Worm (Caenorhabditis elegans): ENCODE results near the gene srj-9.

- no peak for TF ChIP-seq nhr-11 (tag; optimal IDR thresholded peaks at IDR 0.05)
- TF ChIP-seq lin-39 (tag; optimal IDR thresholded peaks at IDR 0.05), result peak; percentile 75
- TF ChIP-seq ceh-9 (tag; optimal IDR thresholded peaks at IDR 0.05), result no peak
- no peak for TF ChIP-seq skn-1 (tag; optimal IDR thresholded peaks at IDR 0.05)
- no peak for TF ChIP-seq unc-62 (GFP tag; optimal IDR thresholded peaks at IDR 0.05)
- TF ChIP-seq ama-1 (optimal IDR thresholded peaks at IDR 0.05), result no peak
- no peak for TF ChIP-seq nhr-77 (tag; optimal IDR thresholded peaks at IDR 0.05)
- no peak for TF ChIP-seq pqm-1 (tag; optimal IDR thresholded peaks at IDR 0.05)
- no peak for TF ChIP-seq eor-1 (tag; optimal IDR thresholded peaks at IDR 0.05)
- TF ChIP-seq lin-15B (tag; optimal IDR thresholded peaks at IDR 0.05), result no peak
- TF ChIP-seq ceh-28 (tag; optimal IDR thresholded peaks at IDR 0.05), result no peak
- TF ChIP-seq elt-2 (tag; optimal IDR thresholded peaks at IDR 0.05), result no peak
Observed at ce11 chrV:3409498-3409897, 22.2 kb upstream of the srj-9 start.

Measured in whole organism, L3 larva.